Worm (Caenorhabditis elegans): ENCODE measurements around the gene pals-24.

Gene pals-24

DNA sequence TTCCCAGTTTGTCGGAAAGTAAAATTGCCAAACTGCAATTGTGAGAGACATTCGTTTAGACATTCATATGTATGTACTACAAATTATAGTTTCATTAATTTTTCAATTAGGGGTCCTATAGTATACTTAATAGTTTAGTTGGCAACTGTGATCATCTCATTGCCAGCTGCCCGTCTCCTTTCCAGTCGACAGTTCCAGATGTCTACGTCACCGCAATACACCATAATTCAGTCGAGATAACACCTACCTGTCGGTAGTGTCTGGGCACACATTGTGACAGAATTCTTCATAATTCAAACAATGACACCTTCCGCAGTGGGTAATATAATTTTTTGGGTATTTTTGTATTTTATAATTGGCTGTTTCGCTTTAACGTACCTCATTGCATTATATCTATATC lies 53.3 kb downstream of the pals-24 start, which contains the start of gene F40G9.19:
Gene F40G9.19 (plus strand): TSS at position 301 of the 400 bp plus-strand sequence.
- TF ChIP-seq peb-1 (tag; optimal IDR thresholded peaks at IDR 0.05), result no peak
- no peak for TF ChIP-seq crh-2 (tag; optimal IDR thresholded peaks at IDR 0.05)
- no peak for TF ChIP-seq ZK546.5 (tag; optimal IDR thresholded peaks at IDR 0.05)
- TF ChIP-seq nhr-10 (tag; optimal IDR thresholded peaks at IDR 0.05), result no peak
- no peak for TF ChIP-seq snpc-4 (tag; optimal IDR thresholded peaks at IDR 0.05)
- no peak for TF ChIP-seq sma-3 (GFP tag; optimal IDR thresholded peaks at IDR 0.05)
- no peak for TF ChIP-seq nhr-25 (tag; optimal IDR thresholded peaks at IDR 0.05)
- no peak for TF ChIP-seq unc-62 (GFP tag; optimal IDR thresholded peaks at IDR 0.05)
- TF ChIP-seq ztf-1 (GFP tag; conservative IDR thresholded peaks at IDR 0.05), result no peak
- no peak for TF ChIP-seq aly-2 (tag; optimal IDR thresholded peaks at IDR 0.05)
- no peak for TF ChIP-seq nhr-21 (tag; optimal IDR thresholded peaks at IDR 0.05)
- TF ChIP-seq lsy-2 (tag; optimal IDR thresholded peaks at IDR 0.05), result no peak
- no peak for TF ChIP-seq fos-1 (tag; optimal IDR thresholded peaks at IDR 0.05)
- TF ChIP-seq zag-1 (tag; optimal IDR thresholded peaks at IDR 0.05), result no peak
- TF ChIP-seq mdl-1 (tag; optimal IDR thresholded peaks at IDR 0.05), result no peak
- no peak for TF ChIP-seq ama-1 (optimal IDR thresholded peaks at IDR 0.05)
- no peak for TF ChIP-seq unc-39 (tag; optimal IDR thresholded peaks at IDR 0.05)
- TF ChIP-seq lin-11 (tag; optimal IDR thresholded peaks at IDR 0.05), result no peak
- no peak for TF ChIP-seq alr-1 (tag; optimal IDR thresholded peaks at IDR 0.05)

All from whole organism, L2 larva.